ENCODE assay signal across 8 worm cellular contexts in genomic region chrII:9301065-9301464, ce11.
TF ChIP-seq lines count a peak whose summit lies in the region.

No protein-coding gene starts in this region.

TF ChIP-seq in whole organism, L1 larva, 84 proteins besides CTCF, POLR2A, EP300 and RAD21 (continues in another document):
- no peak for TF ChIP-seq fkh-10 (GFP tag; optimal IDR thresholded peaks at IDR 0.05; lab: Kevin White, UChicago)
- TF ChIP-seq efl-3 (GFP tag; optimal IDR thresholded peaks at IDR 0.05; lab: Kevin White, UChicago): no peak
- peak; percentile 3 for TF ChIP-seq pqm-1 (tag; optimal IDR thresholded peaks at IDR 0.05; lab: Kevin White, UChicago)
- TF ChIP-seq nhr-12 (tag; optimal IDR thresholded peaks at IDR 0.05; lab: Kevin White, UChicago): no peak
- no peak for TF ChIP-seq nhr-28 (tag; optimal IDR thresholded peaks at IDR 0.05; lab: Kevin White, UChicago)
- TF ChIP-seq egl-27 (tag; optimal IDR thresholded peaks at IDR 0.05; lab: Kevin White, UChicago): no peak
- TF ChIP-seq ceh-88 (GFP tag; IDR thresholded peaks at IDR 0.05; lab: Robert Waterston, UW): no peak
- TF ChIP-seq C16A3.4 (tag; optimal IDR thresholded peaks at IDR 0.05; lab: Kevin White, UChicago): no peak
- TF ChIP-seq ets-5 (GFP tag; IDR thresholded peaks at IDR 0.05; lab: Robert Waterston, UW): no peak
- TF ChIP-seq elt-2 (tag; optimal IDR thresholded peaks at IDR 0.05; lab: Kevin White, UChicago): peak; percentile 83
- peak; percentile 27 for TF ChIP-seq lin-14 (GFP tag; optimal IDR thresholded peaks at IDR 0.05; lab: Kevin White, UChicago)
- TF ChIP-seq ceh-63 (GFP tag; optimal IDR thresholded peaks at IDR 0.05; lab: Kevin White, UChicago): no peak

TF ChIP-seq in whole organism, L2 larva, 48 proteins besides CTCF, POLR2A, EP300 and RAD21 (continues in another document):
- TF ChIP-seq aly-2 (tag; optimal IDR thresholded peaks at IDR 0.05; lab: Kevin White, UChicago) (no peak), peb-1 (tag; optimal IDR thresholded peaks at IDR 0.05; lab: Kevin White, UChicago) (no peak), sma-9 (GFP tag; optimal IDR thresholded peaks at IDR 0.05; lab: Kevin White, UChicago) (peak; percentile 34), sma-9 (tag; optimal IDR thresholded peaks at IDR 0.05; lab: Kevin White, UChicago) (no peak), nhr-129 (tag; optimal IDR thresholded peaks at IDR 0.05; lab: Kevin White, UChicago) (no peak), sem-4 (tag; optimal IDR thresholded peaks at IDR 0.05; lab: Kevin White, UChicago) (no peak), ceh-16 (tag; optimal IDR thresholded peaks at IDR 0.05; lab: Kevin White, UChicago) (no peak), fos-1 (tag; optimal IDR thresholded peaks at IDR 0.05; lab: Kevin White, UChicago) (peak; percentile 91), gmeb-1 (tag; optimal IDR thresholded peaks at IDR 0.05; lab: Kevin White, UChicago) (no peak), crh-2 (tag; optimal IDR thresholded peaks at IDR 0.05; lab: Kevin White, UChicago) (peak; percentile 14), egl-27 (tag; optimal IDR thresholded peaks at IDR 0.05; lab: Kevin White, UChicago) (no peak), F13H6.1 (tag; optimal IDR thresholded peaks at IDR 0.05; lab: Kevin White, UChicago) (peak; percentile 42)

TF ChIP-seq in whole organism, L3 larva, 47 proteins besides CTCF, POLR2A, EP300 and RAD21:
- peak; percentile 95 for TF ChIP-seq elt-2 (tag; optimal IDR thresholded peaks at IDR 0.05; lab: Kevin White, UChicago)
- no peak for TF ChIP-seq nhr-11 (tag; optimal IDR thresholded peaks at IDR 0.05; lab: Kevin White, UChicago)
- TF ChIP-seq jun-1 (tag; optimal IDR thresholded peaks at IDR 0.05; lab: Kevin White, UChicago): peak; percentile 42
- TF ChIP-seq pqm-1 (tag; optimal IDR thresholded peaks at IDR 0.05; lab: Kevin White, UChicago): peak; percentile 93
- no peak for TF ChIP-seq zag-1 (tag; optimal IDR thresholded peaks at IDR 0.05; lab: Kevin White, UChicago)
- no peak for TF ChIP-seq lsy-12 (tag; optimal IDR thresholded peaks at IDR 0.05; lab: Kevin White, UChicago)
- TF ChIP-seq pha-4 (tag; optimal IDR thresholded peaks at IDR 0.05; lab: Kevin White, UChicago): peak; percentile 47
- no peak for TF ChIP-seq R02D3.7 (tag; optimal IDR thresholded peaks at IDR 0.05; lab: Kevin White, UChicago)

TF ChIP-seq in whole organism, L4 larva, 104 proteins besides CTCF, POLR2A, EP300 and RAD21 (continues in another document):
- no peak for TF ChIP-seq rbr-2 (tag; optimal IDR thresholded peaks at IDR 0.05; lab: Kevin White, UChicago)
- TF ChIP-seq pqm-1 (tag; optimal IDR thresholded peaks at IDR 0.05; lab: Kevin White, UChicago): peak; percentile 98
- peak in 1 of 2 experiments; percentile 55 for TF ChIP-seq daf-16 (GFP tag; optimal IDR thresholded peaks at IDR 0.05; lab: Kevin White, UChicago)
- TF ChIP-seq daf-16 (tag; optimal IDR thresholded peaks at IDR 0.05; lab: Kevin White, UChicago): peak; percentile 54
- peak; percentile 55 for TF ChIP-seq tra-1 (GFP tag; IDR thresholded peaks at IDR 0.05; lab: Robert Waterston, UW)
- TF ChIP-seq php-3 (GFP tag; IDR thresholded peaks at IDR 0.05; lab: Robert Waterston, UW): peak; percentile 93
- TF ChIP-seq nhr-77 (tag; optimal IDR thresholded peaks at IDR 0.05; lab: Kevin White, UChicago): peak; percentile 27
- TF ChIP-seq hlh-11 (tag; optimal IDR thresholded peaks at IDR 0.05; lab: Kevin White, UChicago): peak; percentile 91
- TF ChIP-seq lin-1 (GFP tag; IDR thresholded peaks at IDR 0.05; lab: Robert Waterston, UW): peak; percentile 83
- peak; percentile 86 for TF ChIP-seq nhr-28 (tag; optimal IDR thresholded peaks at IDR 0.05; lab: Kevin White, UChicago)
- no peak for TF ChIP-seq ZK546.5 (tag; optimal IDR thresholded peaks at IDR 0.05; lab: Kevin White, UChicago)
- no peak for TF ChIP-seq lsy-2 (tag; optimal IDR thresholded peaks at IDR 0.05; lab: Kevin White, UChicago)
- peak; percentile 78 for TF ChIP-seq dmd-6 (GFP tag; IDR thresholded peaks at IDR 0.05; lab: Robert Waterston, UW)

TF ChIP-seq in whole organism, early embryonic, 17 proteins besides CTCF, POLR2A, EP300 and RAD21:
- TF ChIP-seq hmbx-1 (tag; optimal IDR thresholded peaks at IDR 0.05; lab: Kevin White, UChicago) (peak; percentile 6), sea-1 (GFP tag; conservative IDR thresholded peaks at IDR 0.05; lab: Robert Waterston, UW) (no peak), B0310.2 (tag; optimal IDR thresholded peaks at IDR 0.05; lab: Kevin White, UChicago) (no peak), scrt-1 (GFP tag; IDR thresholded peaks at IDR 0.05; lab: Robert Waterston, UW) (no peak), hmg-4 (GFP tag; optimal IDR thresholded peaks at IDR 0.05; lab: Kevin White, UChicago) (no peak), tbx-37 (GFP tag; conservative IDR thresholded peaks at IDR 0.05; lab: Robert Waterston, UW) (no peak)
TF ChIP-seq in whole organism, early embryonic: peak in this region for 1.

TF ChIP-seq in whole organism, late embryonic, 69 proteins besides CTCF, POLR2A, EP300 and RAD21:
- TF ChIP-seq fkh-6 (tag; optimal IDR thresholded peaks at IDR 0.05; lab: Kevin White, UChicago) (no peak), fkh-10 (GFP tag; optimal IDR thresholded peaks at IDR 0.05; lab: Kevin White, UChicago) (no peak), unc-55 (GFP tag; optimal IDR thresholded peaks at IDR 0.05; lab: Kevin White, UChicago) (peak; percentile 13), elt-2 (tag; optimal IDR thresholded peaks at IDR 0.05; lab: Kevin White, UChicago) (peak; percentile 90)

TF ChIP-seq in whole organism, mixed stage, embryonic, 35 proteins besides CTCF, POLR2A, EP300 and RAD21:
- peak; percentile 22 for TF ChIP-seq elt-1 (tag; optimal IDR thresholded peaks at IDR 0.05; lab: Kevin White, UChicago; ENCODE audit: borderline replicate concordance, insufficient read depth)
- no peak for TF ChIP-seq unc-120 (tag; optimal IDR thresholded peaks at IDR 0.05; lab: Kevin White, UChicago; ENCODE audit: poor library complexity, severe bottlenecking)
- no peak for TF ChIP-seq ham-2 (GFP tag; optimal IDR thresholded peaks at IDR 0.05; lab: Kevin White, UChicago)
- no peak for TF ChIP-seq elt-3 (tag; optimal IDR thresholded peaks at IDR 0.05; lab: Kevin White, UChicago)
- TF ChIP-seq nhr-28 (tag; optimal IDR thresholded peaks at IDR 0.05; lab: Kevin White, UChicago): no peak
- no peak for TF ChIP-seq pha-4 (tag; optimal IDR thresholded peaks at IDR 0.05; lab: Kevin White, UChicago)
- TF ChIP-seq nhr-2 (tag; optimal IDR thresholded peaks at IDR 0.05; lab: Kevin White, UChicago): peak; percentile 28
- TF ChIP-seq ceh-43 (GFP tag; optimal IDR thresholded peaks at IDR 0.05; lab: Kevin White, UChicago): no peak
- no peak for TF ChIP-seq sem-2 (GFP tag; optimal IDR thresholded peaks at IDR 0.05; lab: Kevin White, UChicago)

TF ChIP-seq in whole organism, young adult, 124 proteins besides CTCF, POLR2A, EP300 and RAD21:
- TF ChIP-seq nhr-80 (tag; optimal IDR thresholded peaks at IDR 0.05; lab: Kevin White, UChicago) (peak; percentile 90), F55B11.4 (tag; optimal IDR thresholded peaks at IDR 0.05; lab: Kevin White, UChicago; ENCODE audit: borderline replicate concordance, insufficient read depth) (no peak), cebp-1 (GFP tag; IDR thresholded peaks at IDR 0.05; lab: Robert Waterston, UW) (no peak), cebp-1 (tag; optimal IDR thresholded peaks at IDR 0.05; lab: Kevin White, UChicago) (peak; percentile 29), F10E7.11 (tag; optimal IDR thresholded peaks at IDR 0.05; lab: Kevin White, UChicago) (no peak), T07F8.4 (tag; optimal IDR thresholded peaks at IDR 0.05; lab: Kevin White, UChicago) (no peak), B0336.3 (GFP tag; IDR thresholded peaks at IDR 0.05; lab: Robert Waterston, UW) (no peak), let-607 (tag; optimal IDR thresholded peaks at IDR 0.05; lab: Kevin White, UChicago) (peak in 1 of 2 experiments; percentile 2)
TF ChIP-seq in whole organism, young adult: peak in this region for 3.
